Fruit fly (Drosophila melanogaster): ENCODE results near the gene AdamTS-B.
A peak's percentile ranks its signal among the peaks of the same experiment; 100 is the strongest.

Gene AdamTS-B

dm6 chrX:5679079-5679932 is 19.1 kb upstream of the AdamTS-B start (continued):
- TF ChIP-seq CG4730 (GFP tag; IDR thresholded peaks at IDR 0.05) (0 out of 2 replicates have a peak, but pooled peaks have one; percentile 10), Mad (GFP tag; optimal IDR thresholded peaks at IDR 0.05) (peak; percentile 9), chm (GFP tag; IDR thresholded peaks at IDR 0.05) (peak; percentile 24; the same call in 1 of the 2 replicates), NfI (GFP tag; optimal IDR thresholded peaks at IDR 0.05) (no peak), MTF-1 (GFP tag; optimal IDR thresholded peaks at IDR 0.05; ENCODE audit: borderline replicate concordance) (peak; percentile 3), CG9215 (GFP tag; IDR thresholded peaks at IDR 0.05) (no peak), maf-S (GFP tag; optimal IDR thresholded peaks at IDR 0.05) (no peak), pros (GFP tag; optimal IDR thresholded peaks at IDR 0.05) (no peak), CG4360 (GFP tag; IDR thresholded peaks at IDR 0.05) (no peak), odd (GFP tag; optimal IDR thresholded peaks at IDR 0.05) (no peak), CG17186 (GFP tag; optimal IDR thresholded peaks at IDR 0.05) (no peak), jumu (GFP tag; optimal IDR thresholded peaks at IDR 0.05) (peak; percentile 39), sima (GFP tag; optimal IDR thresholded peaks at IDR 0.05) (no peak), HLH54F (GFP tag; optimal IDR thresholded peaks at IDR 0.05) (no peak), hkb (optimal IDR thresholded peaks at IDR 0.05) (no peak), hkb (GFP tag; IDR thresholded peaks at IDR 0.05) (peak; percentile 62; the same call in 1 of the 2 replicates), Fer1 (GFP tag; optimal IDR thresholded peaks at IDR 0.05) (no peak), CG6854 (GFP tag; optimal IDR thresholded peaks at IDR 0.05) (no peak), CG6272 (GFP tag; IDR thresholded peaks at IDR 0.05) (no peak), CG4820 (GFP tag; optimal IDR thresholded peaks at IDR 0.05) (peak; percentile 50), her (GFP tag; optimal IDR thresholded peaks at IDR 0.05) (peak; percentile 36), Oli (tag; optimal IDR thresholded peaks at IDR 0.05) (peak; percentile 58), CG14667 (GFP tag; IDR thresholded peaks at IDR 0.05) (no peak), Awh (GFP tag; IDR thresholded peaks at IDR 0.05) (peak; percentile 57; the same call in 1 of the 2 replicates), E2f1 (GFP tag; IDR thresholded peaks at IDR 0.05) (no peak), Blimp-1 (GFP tag; optimal IDR thresholded peaks at IDR 0.05) (peak; percentile 61), Ada2b (GFP tag; IDR thresholded peaks at IDR 0.05) (no peak), CG30020 (tag; optimal IDR thresholded peaks at IDR 0.05) (no peak), gem (tag; optimal IDR thresholded peaks at IDR 0.05) (no peak), Gsc (GFP tag; IDR thresholded peaks at IDR 0.05) (no peak), crp (GFP tag; optimal IDR thresholded peaks at IDR 0.05) (no peak), abd-A (tag; optimal IDR thresholded peaks at IDR 0.05) (no peak), Ravus (GFP tag; IDR thresholded peaks at IDR 0.05) (no peak), kay (GFP tag; optimal IDR thresholded peaks at IDR 0.05) (peak; percentile 39), Taf1 (GFP tag; IDR thresholded peaks at IDR 0.05) (no peak), zf30C (GFP tag; optimal IDR thresholded peaks at IDR 0.05) (peak; percentile 77), CG14710 (tag; optimal IDR thresholded peaks at IDR 0.05) (peak; percentile 70), MESR4 (GFP tag; optimal IDR thresholded peaks at IDR 0.05) (no peak), Six4 (GFP tag; optimal IDR thresholded peaks at IDR 0.05) (peak; percentile 36), CG7786 (GFP tag; optimal IDR thresholded peaks at IDR 0.05) (peak; percentile 4), Atf3 (GFP tag; optimal IDR thresholded peaks at IDR 0.05) (peak; percentile 29), sqz (GFP tag; optimal IDR thresholded peaks at IDR 0.05) (peak; percentile 88), CG9797 (GFP tag; optimal IDR thresholded peaks at IDR 0.05) (no peak), tx (GFP tag; optimal IDR thresholded peaks at IDR 0.05) (peak; percentile 6), Lhr (GFP tag; optimal IDR thresholded peaks at IDR 0.05) (peak; percentile 26), CG17829 (tag; optimal IDR thresholded peaks at IDR 0.05) (peak; percentile 60), CG15696 (tag; optimal IDR thresholded peaks at IDR 0.05) (peak; percentile 41), CG8359 (GFP tag; optimal IDR thresholded peaks at IDR 0.05; ENCODE audit: borderline replicate concordance) (no peak), Deaf1 (tag; optimal IDR thresholded peaks at IDR 0.05) (peak; percentile 26)
